Worm (Caenorhabditis elegans): ENCODE measurements around the gene K02E2.11.
"Not testable (repeated sequence)": the region's sequence is repeated elsewhere in the genome, so short reads cannot be mapped to it uniquely, and the experiment has no call there.

K02E2.11 gene

ce11 chrV:20369153-20369552 lies 14.0 kb upstream of the K02E2.11 start, which contains the start of gene srh-177:
TSS of gene srh-177 (minus strand) at chrV:20369253.
- not testable (repeated sequence) for TF ChIP-seq tra-1 (GFP tag; IDR thresholded peaks at IDR 0.05); nhr-102 (tag; optimal IDR thresholded peaks at IDR 0.05); F26F4.8 (GFP tag; conservative IDR thresholded peaks at IDR 0.05)

- TF ChIP-seq pqm-1 (tag; optimal IDR thresholded peaks at IDR 0.05), result peak; percentile 52
- TF ChIP-seq nhr-77 (tag; optimal IDR thresholded peaks at IDR 0.05), result peak; percentile 34
- TF ChIP-seq nhr-28 (tag; optimal IDR thresholded peaks at IDR 0.05), result peak; percentile 60
- TF ChIP-seq dve-1 (tag; optimal IDR thresholded peaks at IDR 0.05; ENCODE audit: insufficient read depth), result peak; percentile 30
- no peak for TF ChIP-seq lin-1 (GFP tag; IDR thresholded peaks at IDR 0.05)
- no peak for TF ChIP-seq zfp-2 (tag; optimal IDR thresholded peaks at IDR 0.05)
- no peak for TF ChIP-seq daf-16 (GFP tag; optimal IDR thresholded peaks at IDR 0.05)
- TF ChIP-seq daf-16 (tag; optimal IDR thresholded peaks at IDR 0.05), result peak; percentile 67
- no peak for TF ChIP-seq T26A8.4 (GFP tag; IDR thresholded peaks at IDR 0.05)
Observed at ce11 chrV:20374484-20374883, 8.6 kb upstream of the K02E2.11 start.

- TF ChIP-seq lin-13 (GFP tag; optimal IDR thresholded peaks at IDR 0.05), result no peak
- no peak for TF ChIP-seq zag-1 (tag; optimal IDR thresholded peaks at IDR 0.05)
- no peak for TF ChIP-seq fos-1 (tag; optimal IDR thresholded peaks at IDR 0.05)
- TF ChIP-seq ZK546.5 (tag; optimal IDR thresholded peaks at IDR 0.05), result no peak
- TF ChIP-seq cey-2 (tag; optimal IDR thresholded peaks at IDR 0.05; ENCODE audit: borderline replicate concordance, insufficient read depth), result no peak
- TF ChIP-seq mdl-1 (tag; optimal IDR thresholded peaks at IDR 0.05), result no peak
- no peak for TF ChIP-seq Y105C5A.15 (GFP tag; IDR thresholded peaks at IDR 0.05)
- TF ChIP-seq spr-1 (tag; optimal IDR thresholded peaks at IDR 0.05), result no peak
- TF ChIP-seq ceh-62 (tag; optimal IDR thresholded peaks at IDR 0.05), result no peak
- no peak for TF ChIP-seq nhr-76 (tag; optimal IDR thresholded peaks at IDR 0.05)
- TF ChIP-seq R02D3.7 (tag; optimal IDR thresholded peaks at IDR 0.05), result no peak
- TF ChIP-seq vab-7 (GFP tag; IDR thresholded peaks at IDR 0.05), result no peak
- no peak for TF ChIP-seq set-16 (GFP tag; IDR thresholded peaks at IDR 0.05)
- TF ChIP-seq daf-19 (GFP tag; conservative IDR thresholded peaks at IDR 0.05), result no peak
- no peak for TF ChIP-seq dve-1 (tag; optimal IDR thresholded peaks at IDR 0.05; ENCODE audit: insufficient read depth)
- no peak for TF ChIP-seq mxl-2 (GFP tag; conservative IDR thresholded peaks at IDR 0.05)
Observed at ce11 chrV:20375236-20375635, 7.9 kb upstream of the K02E2.11 start, which contains the start of gene ins-35. TSS of gene ins-35 (plus strand) at chrV:20375536.

ce11 chrV:20376070-20376469 lies 7.0 kb upstream of the K02E2.11 start:
- TF ChIP-seq nhr-237 (tag; optimal IDR thresholded peaks at IDR 0.05), result no peak
- TF ChIP-seq unc-62 (GFP tag; optimal IDR thresholded peaks at IDR 0.05 in 1 of 2), result peak in 1 of 2 experiments; percentile 92
- TF ChIP-seq unc-62 (tag; optimal IDR thresholded peaks at IDR 0.05), result no peak

ce11 chrV:20380320-20380719 lies 2.8 kb upstream of the K02E2.11 start, which contains the start of gene K02E2.6:
TSS of gene K02E2.6 (plus strand) at chrV:20380561.
- TF ChIP-seq set-16 (GFP tag; IDR thresholded peaks at IDR 0.05), result no peak
- no peak for TF ChIP-seq ceh-62 (tag; optimal IDR thresholded peaks at IDR 0.05)
- no peak for TF ChIP-seq ceh-20 (GFP tag; IDR thresholded peaks at IDR 0.05)
- TF ChIP-seq ZK337.2 (GFP tag; IDR thresholded peaks at IDR 0.05), result no peak
- no peak for TF ChIP-seq ces-1 (GFP tag; optimal IDR thresholded peaks at IDR 0.05)
- TF ChIP-seq hlh-30 (tag; optimal IDR thresholded peaks at IDR 0.05; ENCODE audit: insufficient read depth), result peak; percentile 54
- no peak for TF ChIP-seq zag-1 (tag; optimal IDR thresholded peaks at IDR 0.05)
- TF ChIP-seq daf-16 (GFP tag; optimal IDR thresholded peaks at IDR 0.05), result no peak
- TF ChIP-seq daf-16 (tag; optimal IDR thresholded peaks at IDR 0.05), result peak; percentile 6
- TF ChIP-seq nhr-11 (tag; optimal IDR thresholded peaks at IDR 0.05), result no peak
- no peak for TF ChIP-seq nhr-25 (tag; optimal IDR thresholded peaks at IDR 0.05; ENCODE audit: borderline replicate concordance, insufficient read depth)
- TF ChIP-seq duxl-1 (tag; optimal IDR thresholded peaks at IDR 0.05; ENCODE audit: poor library complexity), result peak; percentile 91
